Worm (Caenorhabditis elegans) whole organism, L4 larva: ENCODE results near the gene W09D6.4.

Experiments
- nhr-237 ChIP-seq: sonication (generic microtip); optimal IDR thresholded peaks from 2 replicates; lab custom pipeline; 2017; ENCODE audit warnings: missing biosample characterization, missing genetic modification characterization
- zip-2 ChIP-seq: fragments of 150-350 bp; optimal IDR thresholded peaks from 2 replicates; lab custom pipeline; 2014; ENCODE audit warnings: missing biosample characterization, missing genetic modification characterization

- peak; percentile 80 for TF ChIP-seq zip-2
- no peak for TF ChIP-seq nhr-237
Observed at ce11 chrIII:11066691-11067090, 12.9 kb upstream of the W09D6.4 start.
